Worm (Caenorhabditis elegans): Measurements from ENCODE around the gene mrpl-36.

ce11 chrIII:9802045-9802444 is 45.9 kb downstream of the mrpl-36 start:
- TF ChIP-seq ceh-16 (tag; optimal IDR thresholded peaks at IDR 0.05): no peak
- TF ChIP-seq skn-1 (tag; optimal IDR thresholded peaks at IDR 0.05): no peak

All from whole organism, L2 larva.